Fruit fly (Drosophila melanogaster) whole organism, pupa: ENCODE data around the gene Cpr62Bb.

Source experiments
- CG12605 ChIP-seq: fragments of 200-800 bp; sonication (Bioruptor generic); IDR thresholded peaks from 2 replicates; pipeline ENCODE4 v1.3.6; 2022; ENCODE audit warnings: missing biosample characterization, missing genetic modification characterization
- CG15710 ChIP-seq: fragments of 200-800 bp; sonication (Bioruptor generic); optimal IDR thresholded peaks from 2 replicates; lab custom pipeline; 2018; ENCODE audit warnings: missing biosample characterization, mild to moderate bottlenecking, missing genetic modification characterization, moderate library complexity
- CG17806 ChIP-seq: fragments of 200-800 bp; sonication (Bioruptor generic); optimal IDR thresholded peaks from 2 replicates; lab custom pipeline; 2018; ENCODE audit warnings: missing biosample characterization, mild to moderate bottlenecking, missing genetic modification characterization, moderate library complexity
- CG8159 ChIP-seq: fragments of 200-800 bp; sonication (Bioruptor generic); optimal IDR thresholded peaks from 3 replicates; lab custom pipeline; 2018; ENCODE audit warnings: missing biosample characterization, mild to moderate bottlenecking, missing genetic modification characterization, moderate library complexity
- fd96Ca ChIP-seq: fragments of 200-800 bp; sonication (Bioruptor generic); IDR thresholded peaks from 3 replicates; pipeline ENCODE4 v1.3.6; 2022; ENCODE audit warnings: missing biosample characterization, missing genetic modification characterization

DNA sequence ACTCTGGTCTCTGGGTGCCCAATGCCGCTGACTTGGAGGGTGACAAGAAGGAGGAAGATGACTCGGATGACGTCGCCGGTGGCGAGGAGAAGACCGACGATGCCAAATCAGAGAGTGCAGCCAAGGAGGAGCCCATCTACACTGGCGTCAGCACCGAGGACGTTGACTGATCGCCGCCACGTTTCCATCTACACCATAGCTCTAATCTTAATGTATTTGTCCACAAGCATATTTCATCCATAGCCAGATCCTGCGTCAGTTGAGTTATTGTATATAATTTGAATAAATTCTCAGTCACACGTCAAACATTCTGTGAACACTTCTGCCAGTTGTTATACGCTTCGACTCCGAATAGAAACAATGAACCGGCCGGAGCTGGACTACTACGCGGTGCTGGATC is 38.0 kb downstream of the Cpr62Bb start, which contains the start of gene CG12020:
- TF ChIP-seq CG8159 (tag; lab: Kevin White, UChicago): no peak
- no peak for TF ChIP-seq CG17806 (tag; lab: Kevin White, UChicago)
- no peak for TF ChIP-seq CG15710
- no peak for TF ChIP-seq CG12605 (GFP tag; lab: Robert Waterston, UW)
- TF ChIP-seq fd96Ca (GFP tag; lab: Robert Waterston, UW): no peak
